Worm (Caenorhabditis elegans): Measurements from ENCODE around the gene str-170.

DNA sequence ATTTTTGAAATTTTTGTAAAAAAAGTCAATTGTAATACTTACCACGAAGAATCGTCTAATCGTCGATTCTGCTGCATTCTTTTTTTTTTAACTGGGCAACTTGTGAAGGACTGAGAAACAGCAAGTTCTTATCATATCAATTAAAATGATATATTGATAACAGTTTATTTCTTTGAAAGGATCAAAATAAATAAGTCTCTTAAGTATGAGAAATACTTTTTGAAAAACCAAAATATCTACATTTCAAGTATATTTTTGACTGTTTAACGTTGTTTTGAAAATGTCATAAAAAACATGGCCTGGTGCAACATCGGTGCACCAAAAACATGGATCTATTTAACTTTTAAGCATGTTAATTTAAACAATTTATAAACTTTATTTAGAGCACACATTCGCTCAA is 21.0 kb upstream of the str-170 start, which contains the start of gene Y17G9A.2:
- TF ChIP-seq snpc-1.3 (tag; optimal IDR thresholded peaks at IDR 0.05; ENCODE audit: insufficient read depth), result no peak
- no peak for TF ChIP-seq ekl-4 (GFP tag; IDR thresholded peaks at IDR 0.05)
- no peak for TF ChIP-seq mes-4 (tag; optimal IDR thresholded peaks at IDR 0.05)
- TF ChIP-seq gei-17 (GFP tag; optimal IDR thresholded peaks at IDR 0.05), result no peak
- TF ChIP-seq F49E8.2 (tag; optimal IDR thresholded peaks at IDR 0.05; ENCODE audit: insufficient read depth), result no peak
- no peak for TF ChIP-seq nhr-27 (tag; optimal IDR thresholded peaks at IDR 0.05)
- TF ChIP-seq hrde-1 (tag; optimal IDR thresholded peaks at IDR 0.05; ENCODE audit: borderline replicate concordance), result no peak
- no peak for TF ChIP-seq hlh-26 (GFP tag; conservative IDR thresholded peaks at IDR 0.05)
- TF ChIP-seq ama-1 (optimal IDR thresholded peaks at IDR 0.05), result no peak
- no peak for TF ChIP-seq ama-1 (GFP tag; optimal IDR thresholded peaks at IDR 0.05)
- no peak for TF ChIP-seq xnd-1 (tag; optimal IDR thresholded peaks at IDR 0.05)
- TF ChIP-seq pha-4 (tag; optimal IDR thresholded peaks at IDR 0.05), result no peak
